Worm (Caenorhabditis elegans): ENCODE measurements around the gene adal-1.

DNA sequence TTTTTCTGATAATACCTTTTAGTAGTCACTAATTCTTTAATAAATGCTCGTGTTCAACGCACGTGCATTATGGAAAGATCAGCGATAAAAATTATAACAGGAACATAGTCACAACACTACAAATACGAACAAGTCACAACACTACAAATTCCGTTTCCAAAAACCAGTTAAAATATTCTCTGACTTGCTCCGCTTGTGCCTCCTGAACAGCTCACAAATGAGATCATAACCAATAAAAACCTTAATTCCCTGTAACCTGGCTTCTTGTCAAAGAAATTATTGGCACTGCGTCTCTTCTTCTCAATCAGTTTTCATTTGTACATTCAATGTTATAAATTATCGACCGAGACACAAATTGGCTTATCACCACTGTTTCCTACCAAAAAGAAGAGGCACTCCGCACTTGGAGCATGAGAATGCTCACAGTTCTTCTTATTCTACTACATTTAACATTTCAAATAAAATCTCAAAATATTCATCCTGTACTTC, 26.0 kb upstream of the adal-1 start, which contains the start of gene B0252.1:
- TF ChIP-seq unc-62 (GFP tag; optimal IDR thresholded peaks at IDR 0.05) (no peak), pha-4 (tag; optimal IDR thresholded peaks at IDR 0.05) (no peak), ces-1 (GFP tag; optimal IDR thresholded peaks at IDR 0.05) (no peak)

All from whole organism, mixed stage, embryonic.